Worm (Caenorhabditis elegans) whole organism, L1 larva: ENCODE results near the gene F22F7.12.

Source experiments
- ama-1 ChIP-seq: fragments of 150-350 bp; optimal IDR thresholded peaks from 2 replicates; lab custom pipeline; 2014
- blmp-1 ChIP-seq: fragments of 150-350 bp; optimal IDR thresholded peaks from 2 replicates; lab custom pipeline; 2014; ENCODE audit warnings: missing biosample characterization, missing genetic modification characterization
- ceh-8 ChIP-seq: fragments of 200-800 bp; sonication (Bioruptor generic); optimal IDR thresholded peaks from 2 replicates; lab custom pipeline; 2018; ENCODE audit warnings: mild to moderate bottlenecking, missing genetic modification characterization, moderate library complexity, missing compliant biosample characterization
- ces-1 ChIP-seq: fragments of 150-350 bp; optimal IDR thresholded peaks from 2 replicates; lab custom pipeline; 2014; ENCODE audit warnings: missing biosample characterization, missing genetic modification reagents, missing genetic modification characterization
- elt-2 ChIP-seq: sonication (generic microtip); optimal IDR thresholded peaks from 2 replicates; lab custom pipeline; 2016; ENCODE audit warnings: missing genetic modification characterization, mild to moderate bottlenecking, inconsistent platforms, missing compliant biosample characterization, missing genetic modification reagents
- fkh-10 ChIP-seq: sonication (generic microtip); optimal IDR thresholded peaks from 2 replicates; lab custom pipeline; 2017; ENCODE audit warnings: missing biosample characterization, missing genetic modification reagents, missing genetic modification characterization
- fkh-4 ChIP-seq: sonication (generic microtip); optimal IDR thresholded peaks from 2 replicates; lab custom pipeline; 2016; ENCODE audit warnings: missing compliant biosample characterization, missing genetic modification characterization, borderline replicate concordance
- jun-1 ChIP-seq: fragments of 150-350 bp; optimal IDR thresholded peaks from 2 replicates; lab custom pipeline; 2014; ENCODE audit warnings: missing biosample characterization, missing genetic modification reagents, missing genetic modification characterization
- mep-1 ChIP-seq: fragments of 150-350 bp; optimal IDR thresholded peaks from 2 replicates; lab custom pipeline; 2014; ENCODE audit warnings: missing biosample characterization, missing genetic modification characterization
- nhr-28 ChIP-seq: fragments of 150-350 bp; optimal IDR thresholded peaks from 2 replicates; lab custom pipeline; 2014; ENCODE audit warnings: missing biosample characterization, missing genetic modification characterization
- nhr-76 ChIP-seq: sonication (generic microtip); optimal IDR thresholded peaks from 2 replicates; lab custom pipeline; 2017; ENCODE audit warnings: missing biosample characterization, missing genetic modification characterization
- nhr-85 ChIP-seq: sonication (generic microtip); peaks from one replicate; lab custom pipeline; 2016; ENCODE audit warnings: missing genetic modification characterization, inconsistent platforms, missing compliant biosample characterization
- snpc-4 ChIP-seq: fragments of 150-350 bp; optimal IDR thresholded peaks from 2 replicates; lab custom pipeline; 2014; ENCODE audit warnings: missing biosample characterization, missing genetic modification characterization
- unc-86 ChIP-seq: sonication (generic microtip); optimal IDR thresholded peaks from 2 replicates; lab custom pipeline; 2016; ENCODE audit warnings: missing genetic modification characterization, missing compliant biosample characterization

- TF ChIP-seq nhr-76 (no peak), fkh-4 (tag; lab: Kevin White, UChicago) (no peak), ama-1 (lab: Kevin White, UChicago) (no peak), nhr-28 (tag; lab: Kevin White, UChicago) (no peak), blmp-1 (tag; lab: Kevin White, UChicago) (no peak), ces-1 (GFP tag; lab: Kevin White, UChicago) (no peak), unc-86 (no peak), ceh-8 (GFP tag; lab: Kevin White, UChicago) (no peak), nhr-85 (no peak), jun-1 (tag; lab: Kevin White, UChicago) (no peak), mep-1 (tag; lab: Kevin White, UChicago) (no peak), elt-2 (tag; lab: Kevin White, UChicago) (no peak), fkh-10 (no peak), snpc-4 (no peak)
These were observed 11.6 kb downstream of the F22F7.12 start for ce11 chrV:2132675-2133074.
